Worm (Caenorhabditis elegans) whole organism, L2 larva: Measurements from ENCODE around the gene clec-129.

Source experiments
- C34F6.9 ChIP-seq: fragments of 150-350 bp; optimal IDR thresholded peaks from 2 replicates; lab custom pipeline; 2014; ENCODE audit warnings: missing biosample characterization, missing genetic modification characterization
- F13H6.1 ChIP-seq: sonication (generic microtip); optimal IDR thresholded peaks from 2 replicates; lab custom pipeline; 2016; ENCODE audit warnings: missing genetic modification characterization, missing compliant biosample characterization
- R02D3.7 ChIP-seq: fragments of 150-350 bp; optimal IDR thresholded peaks from 2 replicates; lab custom pipeline; 2014; ENCODE audit warnings: missing biosample characterization, missing genetic modification characterization
- Y55F3AM.14 ChIP-seq: fragments of 200-800 bp; sonication (Bioruptor generic); optimal IDR thresholded peaks from 2 replicates; lab custom pipeline; 2018; ENCODE audit warnings: mild to moderate bottlenecking, missing genetic modification characterization, missing compliant biosample characterization
- ZK546.5 ChIP-seq: sonication (generic microtip); optimal IDR thresholded peaks from 2 replicates; lab custom pipeline; 2017; ENCODE audit warnings: missing biosample characterization, missing genetic modification characterization
- alr-1 ChIP-seq: fragments of 150-350 bp; optimal IDR thresholded peaks from 2 replicates; lab custom pipeline; 2014; ENCODE audit warnings: missing biosample characterization, missing genetic modification characterization
- aly-2 ChIP-seq: fragments of 150-350 bp; optimal IDR thresholded peaks from 2 replicates; lab custom pipeline; 2014; ENCODE audit warnings: missing biosample characterization, missing genetic modification characterization
- ceh-16 ChIP-seq: fragments of 150-350 bp; optimal IDR thresholded peaks from 2 replicates; lab custom pipeline; 2014; ENCODE audit warnings: missing biosample characterization, missing genetic modification characterization
- ceh-82 ChIP-seq: fragments of 150-350 bp; optimal IDR thresholded peaks from 2 replicates; lab custom pipeline; 2014; ENCODE audit warnings: missing biosample characterization, missing genetic modification characterization
- crh-2 ChIP-seq: sonication (generic microtip); optimal IDR thresholded peaks from 2 replicates; lab custom pipeline; 2017; ENCODE audit warnings: missing biosample characterization, missing genetic modification characterization
- dmd-4 ChIP-seq: sonication (generic microtip); optimal IDR thresholded peaks from 2 replicates; lab custom pipeline; 2017; ENCODE audit warnings: missing biosample characterization, missing genetic modification characterization
- egl-27 ChIP-seq: sonication (generic microtip); optimal IDR thresholded peaks from 3 replicates; lab custom pipeline; 2017; ENCODE audit warnings: missing biosample characterization, missing genetic modification reagents, missing genetic modification characterization
- elt-1 ChIP-seq: fragments of 150-350 bp; optimal IDR thresholded peaks from 2 replicates; lab custom pipeline; 2014; ENCODE audit warnings: missing biosample characterization, missing genetic modification characterization
- elt-3 ChIP-seq: sonication (generic microtip); optimal IDR thresholded peaks from 2 replicates; lab custom pipeline; 2017; ENCODE audit warnings: missing biosample characterization, missing genetic modification characterization
- gmeb-1 ChIP-seq: fragments of 150-350 bp; optimal IDR thresholded peaks from 2 replicates; lab custom pipeline; 2014; ENCODE audit warnings: missing biosample characterization, missing genetic modification characterization
- lin-11 ChIP-seq: fragments of 150-350 bp; sonication (generic microtip); optimal IDR thresholded peaks from 2 replicates; lab custom pipeline; 2014; ENCODE audit warnings: missing biosample characterization, missing genetic modification characterization, inconsistent platforms, mixed read lengths
- lin-13 ChIP-seq: fragments of 150-350 bp; optimal IDR thresholded peaks from 2 replicates; lab custom pipeline; 2014; ENCODE audit warnings: missing biosample characterization, missing genetic modification reagents, missing genetic modification characterization
- lsy-2 ChIP-seq, 2 experiments: fragments of 150-350 bp in 1 of 2; sonication (generic microtip) in 1 of 2; optimal IDR thresholded peaks; 2 replicates each; lab custom pipeline; 2014 to 2017; ENCODE audit warnings: missing biosample characterization in 2 of 2, missing genetic modification characterization in 2 of 2
- mab-5 ChIP-seq: fragments of 150-350 bp; optimal IDR thresholded peaks from 2 replicates; lab custom pipeline; 2014; ENCODE audit warnings: missing biosample characterization, missing genetic modification characterization
- mbf-1 ChIP-seq: sonication (generic microtip); optimal IDR thresholded peaks from 2 replicates; lab custom pipeline; 2017; ENCODE audit warnings: missing biosample characterization, missing genetic modification characterization
- mdl-1 ChIP-seq, 2 experiments: fragments of 150-350 bp in 1 of 2; sonication (generic microtip) in 1 of 2; optimal IDR thresholded peaks; 2 replicates each; lab custom pipeline; 2017; ENCODE audit warnings: missing biosample characterization in 2 of 2, missing genetic modification characterization in 2 of 2
- nhr-11 ChIP-seq: fragments of 150-350 bp; optimal IDR thresholded peaks from 2 replicates; lab custom pipeline; 2014; ENCODE audit warnings: missing biosample characterization, missing genetic modification characterization
- nhr-129 ChIP-seq: fragments of 150-350 bp; optimal IDR thresholded peaks from 2 replicates; lab custom pipeline; 2014; ENCODE audit warnings: missing biosample characterization, missing genetic modification characterization
- nhr-237 ChIP-seq: fragments of 150-350 bp; optimal IDR thresholded peaks from 2 replicates; lab custom pipeline; 2014; ENCODE audit warnings: missing biosample characterization, missing genetic modification characterization
- nhr-25 ChIP-seq: fragments of 150-350 bp; sonication (generic microtip); optimal IDR thresholded peaks from 3 replicates; lab custom pipeline; 2014; ENCODE audit warnings: missing biosample characterization, missing genetic modification characterization
- nhr-77 ChIP-seq: fragments of 150-350 bp; optimal IDR thresholded peaks from 2 replicates; lab custom pipeline; 2014; ENCODE audit warnings: missing biosample characterization, missing genetic modification characterization
- peb-1 ChIP-seq: fragments of 150-350 bp; optimal IDR thresholded peaks from 2 replicates; lab custom pipeline; 2014; ENCODE audit warnings: missing biosample characterization, missing genetic modification characterization
- skn-1 ChIP-seq: sonication (generic microtip); optimal IDR thresholded peaks from 2 replicates; lab custom pipeline; 2017; ENCODE audit warnings: missing biosample characterization, missing genetic modification characterization
- sma-3 ChIP-seq: sonication (generic microtip); optimal IDR thresholded peaks from 2 replicates; lab custom pipeline; 2016; ENCODE audit warnings: missing genetic modification reagents, missing genetic modification characterization, missing compliant biosample characterization
- sma-9 ChIP-seq, 2 experiments: fragments of 150-350 bp in 1 of 2; sonication (generic microtip) in 1 of 2; optimal IDR thresholded peaks; 2 replicates each; lab custom pipeline; 2014 to 2016; ENCODE audit warnings: missing genetic modification characterization in 2 of 2, mild to moderate bottlenecking in 1 of 2, missing biosample characterization in 1 of 2, missing compliant biosample characterization in 1 of 2, missing genetic modification reagents in 1 of 2, moderate library complexity in 1 of 2
- snpc-4 ChIP-seq: fragments of 150-350 bp; optimal IDR thresholded peaks from 2 replicates; lab custom pipeline; 2014; ENCODE audit warnings: missing biosample characterization, missing genetic modification characterization
- unc-39 ChIP-seq: fragments of 150-350 bp; optimal IDR thresholded peaks from 2 replicates; lab custom pipeline; 2014; ENCODE audit warnings: missing biosample characterization, missing genetic modification characterization
- unc-62 ChIP-seq: fragments of 150-350 bp; optimal IDR thresholded peaks from 2 replicates; lab custom pipeline; 2014; ENCODE audit warnings: missing biosample characterization, missing genetic modification reagents, missing genetic modification characterization
- zag-1 ChIP-seq: fragments of 150-350 bp; optimal IDR thresholded peaks from 2 replicates; lab custom pipeline; 2014; ENCODE audit warnings: missing biosample characterization, missing genetic modification characterization
- ztf-1 ChIP-seq: fragments of 200-800 bp; sonication (Bioruptor generic); conservative IDR thresholded peaks from 2 replicates; pipeline ENCODE4 v1.3.6; 2022; ENCODE audit warnings: missing genetic modification characterization, missing compliant biosample characterization

The clec-129 gene

ce11 chrII:3562419-3562818 lies 8.9 kb upstream of the clec-129 start, which contains the start of gene W10G11.3:
TSS of gene W10G11.3 (minus strand) at chrII:3562519.
- TF ChIP-seq lsy-2 (tag; optimal IDR thresholded peaks at IDR 0.05; lab: Kevin White, UChicago) (no peak), Y55F3AM.14 (no peak), nhr-129 (tag; lab: Kevin White, UChicago) (no peak), zag-1 (no peak), F13H6.1 (tag; lab: Kevin White, UChicago) (no peak), nhr-11 (no peak), nhr-77 (tag; lab: Kevin White, UChicago) (no peak)

- TF ChIP-seq nhr-77 (tag; lab: Kevin White, UChicago) = no peak
- no peak for TF ChIP-seq alr-1 (tag; lab: Kevin White, UChicago)
- TF ChIP-seq nhr-237 (tag; lab: Kevin White, UChicago) = no peak
- no peak for TF ChIP-seq mdl-1 (tag; optimal IDR thresholded peaks at IDR 0.05; lab: Kevin White, UChicago)
- no peak for TF ChIP-seq sma-3 (GFP tag; lab: Kevin White, UChicago)
- TF ChIP-seq unc-62 (GFP tag; lab: Kevin White, UChicago) = no peak
- no peak for TF ChIP-seq nhr-129 (tag; lab: Kevin White, UChicago)
- no peak for TF ChIP-seq sma-9 (GFP tag; optimal IDR thresholded peaks at IDR 0.05; lab: Kevin White, UChicago)
- TF ChIP-seq sma-9 (tag; optimal IDR thresholded peaks at IDR 0.05; lab: Kevin White, UChicago) = no peak
- TF ChIP-seq egl-27 (tag; lab: Kevin White, UChicago) = no peak
- TF ChIP-seq R02D3.7 (tag; lab: Kevin White, UChicago) = no peak
- no peak for TF ChIP-seq nhr-25 (tag; lab: Kevin White, UChicago)
- no peak for TF ChIP-seq ZK546.5 (tag; lab: Kevin White, UChicago)
- no peak for TF ChIP-seq peb-1
- no peak for TF ChIP-seq skn-1 (tag; lab: Kevin White, UChicago)
- no peak for TF ChIP-seq ceh-16 (tag; lab: Kevin White, UChicago)
- no peak for TF ChIP-seq lin-13 (GFP tag; lab: Kevin White, UChicago)
- no peak for TF ChIP-seq elt-1 (tag; lab: Kevin White, UChicago)
- no peak for TF ChIP-seq C34F6.9 (tag; lab: Kevin White, UChicago)
- no peak for TF ChIP-seq ceh-82 (tag; lab: Kevin White, UChicago)
- TF ChIP-seq, all 48 proteins: peak for 0
Observed at ce11 chrII:3567066-3567465, 4.2 kb upstream of the clec-129 start.

ce11 chrII:3567576-3567975 lies 3.7 kb upstream of the clec-129 start:
- TF ChIP-seq gmeb-1 (tag; lab: Kevin White, UChicago) (peak; percentile 39), sma-3 (GFP tag; lab: Kevin White, UChicago) (peak; percentile 22)

ce11 chrII:3569118-3569517 lies 2.2 kb upstream of the clec-129 start, which contains the start of gene clec-127:
TSS of gene clec-127 (minus strand) at chrII:3569218.
- no peak for TF ChIP-seq mbf-1 (tag; lab: Kevin White, UChicago)

- TF ChIP-seq aly-2 (tag; lab: Kevin White, UChicago) (no peak), crh-2 (tag; lab: Kevin White, UChicago) (no peak), sma-9 (GFP tag; optimal IDR thresholded peaks at IDR 0.05; lab: Kevin White, UChicago) (no peak), sma-9 (tag; optimal IDR thresholded peaks at IDR 0.05; lab: Kevin White, UChicago) (no peak), lin-11 (tag; lab: Kevin White, UChicago) (no peak), mbf-1 (tag; lab: Kevin White, UChicago) (no peak), elt-3 (no peak), R02D3.7 (tag; lab: Kevin White, UChicago) (no peak), mab-5 (tag; lab: Kevin White, UChicago) (no peak), unc-39 (tag; lab: Kevin White, UChicago) (no peak), snpc-4 (tag; lab: Kevin White, UChicago) (no peak), ztf-1 (GFP tag; lab: Robert Waterston, UW) (no peak), zag-1 (no peak), sma-3 (GFP tag; lab: Kevin White, UChicago) (no peak), dmd-4 (no peak), unc-62 (GFP tag; lab: Kevin White, UChicago) (no peak)
- TF ChIP-seq, all 48 proteins: peak for 0
Observed at ce11 chrII:3573255-3573654, 2.0 kb downstream of the clec-129 start, which contains the start of gene clec-130. TSS of gene clec-130 (plus strand) at chrII:3573555.
